Worm (Caenorhabditis elegans) whole organism, L2 larva: ENCODE data around the gene scl-8.
A peak's percentile ranks its signal among the peaks of the same experiment; 100 is the strongest.

Experiments
- F13H6.1 ChIP-seq: sonication (generic microtip); optimal IDR thresholded peaks from 2 replicates; lab custom pipeline; 2016; ENCODE audit warnings: missing genetic modification characterization, missing compliant biosample characterization
- R02D3.7 ChIP-seq: fragments of 150-350 bp; optimal IDR thresholded peaks from 2 replicates; lab custom pipeline; 2014; ENCODE audit warnings: missing biosample characterization, missing genetic modification characterization
- alr-1 ChIP-seq: fragments of 150-350 bp; optimal IDR thresholded peaks from 2 replicates; lab custom pipeline; 2014; ENCODE audit warnings: missing biosample characterization, missing genetic modification characterization
- blmp-1 ChIP-seq: sonication (generic microtip); optimal IDR thresholded peaks from 2 replicates; lab custom pipeline; 2017; ENCODE audit warnings: missing genetic modification characterization, mild to moderate bottlenecking, missing compliant biosample characterization, antibody characterized with exemption, moderate library complexity; ENCODE audit not compliant: insufficient read depth
- ceh-16 ChIP-seq: fragments of 150-350 bp; optimal IDR thresholded peaks from 2 replicates; lab custom pipeline; 2014; ENCODE audit warnings: missing biosample characterization, missing genetic modification characterization
- crh-2 ChIP-seq: sonication (generic microtip); optimal IDR thresholded peaks from 2 replicates; lab custom pipeline; 2017; ENCODE audit warnings: missing biosample characterization, missing genetic modification characterization
- dmd-4 ChIP-seq: sonication (generic microtip); optimal IDR thresholded peaks from 2 replicates; lab custom pipeline; 2017; ENCODE audit warnings: missing biosample characterization, missing genetic modification characterization
- egl-27 ChIP-seq: sonication (generic microtip); optimal IDR thresholded peaks from 3 replicates; lab custom pipeline; 2017; ENCODE audit warnings: missing biosample characterization, missing genetic modification reagents, missing genetic modification characterization
- elt-1 ChIP-seq: fragments of 150-350 bp; optimal IDR thresholded peaks from 2 replicates; lab custom pipeline; 2014; ENCODE audit warnings: missing biosample characterization, missing genetic modification characterization
- elt-3 ChIP-seq: sonication (generic microtip); optimal IDR thresholded peaks from 2 replicates; lab custom pipeline; 2017; ENCODE audit warnings: missing biosample characterization, missing genetic modification characterization
- fos-1 ChIP-seq: fragments of 150-350 bp; optimal IDR thresholded peaks from 2 replicates; lab custom pipeline; 2014; ENCODE audit warnings: missing biosample characterization, missing genetic modification characterization
- gmeb-1 ChIP-seq: fragments of 150-350 bp; optimal IDR thresholded peaks from 2 replicates; lab custom pipeline; 2014; ENCODE audit warnings: missing biosample characterization, missing genetic modification characterization
- lin-11 ChIP-seq: fragments of 150-350 bp; sonication (generic microtip); optimal IDR thresholded peaks from 2 replicates; lab custom pipeline; 2014; ENCODE audit warnings: missing biosample characterization, missing genetic modification characterization, inconsistent platforms, mixed read lengths
- lin-13 ChIP-seq: fragments of 150-350 bp; optimal IDR thresholded peaks from 2 replicates; lab custom pipeline; 2014; ENCODE audit warnings: missing biosample characterization, missing genetic modification reagents, missing genetic modification characterization
- lin-39 ChIP-seq: fragments of 150-350 bp; optimal IDR thresholded peaks from 2 replicates; lab custom pipeline; 2014; ENCODE audit warnings: missing biosample characterization, missing genetic modification reagents, missing genetic modification characterization
- lsy-2 ChIP-seq, 2 experiments: fragments of 150-350 bp in 1 of 2; sonication (generic microtip) in 1 of 2; optimal IDR thresholded peaks; 2 replicates each; lab custom pipeline; 2014 to 2017; ENCODE audit warnings: missing biosample characterization in 2 of 2, missing genetic modification characterization in 2 of 2
- mab-5 ChIP-seq: fragments of 150-350 bp; optimal IDR thresholded peaks from 2 replicates; lab custom pipeline; 2014; ENCODE audit warnings: missing biosample characterization, missing genetic modification characterization
- mbf-1 ChIP-seq: sonication (generic microtip); optimal IDR thresholded peaks from 2 replicates; lab custom pipeline; 2017; ENCODE audit warnings: missing biosample characterization, missing genetic modification characterization
- nhr-11 ChIP-seq: fragments of 150-350 bp; optimal IDR thresholded peaks from 2 replicates; lab custom pipeline; 2014; ENCODE audit warnings: missing biosample characterization, missing genetic modification characterization
- nhr-12 ChIP-seq: fragments of 150-350 bp; optimal IDR thresholded peaks from 2 replicates; lab custom pipeline; 2014; ENCODE audit warnings: missing biosample characterization, missing genetic modification characterization
- nhr-129 ChIP-seq: fragments of 150-350 bp; optimal IDR thresholded peaks from 2 replicates; lab custom pipeline; 2014; ENCODE audit warnings: missing biosample characterization, missing genetic modification characterization
- nhr-21 ChIP-seq: fragments of 150-350 bp; optimal IDR thresholded peaks from 2 replicates; lab custom pipeline; 2014; ENCODE audit warnings: missing biosample characterization, missing genetic modification characterization
- nhr-23 ChIP-seq: fragments of 150-350 bp; optimal IDR thresholded peaks from 2 replicates; lab custom pipeline; 2014; ENCODE audit warnings: missing biosample characterization, missing genetic modification reagents, missing genetic modification characterization
- nhr-25 ChIP-seq: fragments of 150-350 bp; sonication (generic microtip); optimal IDR thresholded peaks from 3 replicates; lab custom pipeline; 2014; ENCODE audit warnings: missing biosample characterization, missing genetic modification characterization
- peb-1 ChIP-seq: fragments of 150-350 bp; optimal IDR thresholded peaks from 2 replicates; lab custom pipeline; 2014; ENCODE audit warnings: missing biosample characterization, missing genetic modification characterization
- sma-3 ChIP-seq: sonication (generic microtip); optimal IDR thresholded peaks from 2 replicates; lab custom pipeline; 2016; ENCODE audit warnings: missing genetic modification reagents, missing genetic modification characterization, missing compliant biosample characterization
- sma-9 ChIP-seq, 2 experiments: fragments of 150-350 bp in 1 of 2; sonication (generic microtip) in 1 of 2; optimal IDR thresholded peaks; 2 replicates each; lab custom pipeline; 2014 to 2016; ENCODE audit warnings: missing genetic modification characterization in 2 of 2, mild to moderate bottlenecking in 1 of 2, missing biosample characterization in 1 of 2, missing compliant biosample characterization in 1 of 2, missing genetic modification reagents in 1 of 2, moderate library complexity in 1 of 2
- snpc-4 ChIP-seq: fragments of 150-350 bp; optimal IDR thresholded peaks from 2 replicates; lab custom pipeline; 2014; ENCODE audit warnings: missing biosample characterization, missing genetic modification characterization
- unc-39 ChIP-seq: fragments of 150-350 bp; optimal IDR thresholded peaks from 2 replicates; lab custom pipeline; 2014; ENCODE audit warnings: missing biosample characterization, missing genetic modification characterization
- unc-62 ChIP-seq: fragments of 150-350 bp; optimal IDR thresholded peaks from 2 replicates; lab custom pipeline; 2014; ENCODE audit warnings: missing biosample characterization, missing genetic modification reagents, missing genetic modification characterization
- ztf-11 ChIP-seq: sonication (generic microtip); optimal IDR thresholded peaks from 2 replicates; lab custom pipeline; 2017; ENCODE audit warnings: missing biosample characterization, missing genetic modification characterization
- ztf-4 ChIP-seq: fragments of 150-350 bp; optimal IDR thresholded peaks from 2 replicates; lab custom pipeline; 2014; ENCODE audit warnings: missing biosample characterization, missing genetic modification characterization

scl-8 gene

DNA sequence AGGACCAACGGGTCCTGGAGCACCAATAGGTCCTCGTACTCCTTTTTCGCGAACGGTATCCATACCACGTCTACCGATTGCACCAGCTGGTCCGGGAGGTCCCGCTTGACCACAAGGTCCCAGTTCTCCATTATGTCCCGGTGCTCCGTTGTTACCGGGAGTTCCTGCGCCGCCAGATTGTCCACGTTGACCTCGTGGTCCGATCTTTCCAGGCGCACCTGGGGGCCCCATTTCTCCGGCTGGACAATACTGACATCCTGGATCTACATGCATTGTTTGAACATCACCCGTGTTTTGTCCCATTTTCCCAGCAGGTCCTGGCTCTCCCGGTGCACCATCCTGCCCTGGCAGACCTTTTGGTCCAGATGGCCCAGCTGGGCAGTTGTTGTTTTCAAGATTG lies 5.5 kb upstream of the scl-8 start:
- TF ChIP-seq lin-13 (GFP tag; lab: Kevin White, UChicago), result no peak

DNA sequence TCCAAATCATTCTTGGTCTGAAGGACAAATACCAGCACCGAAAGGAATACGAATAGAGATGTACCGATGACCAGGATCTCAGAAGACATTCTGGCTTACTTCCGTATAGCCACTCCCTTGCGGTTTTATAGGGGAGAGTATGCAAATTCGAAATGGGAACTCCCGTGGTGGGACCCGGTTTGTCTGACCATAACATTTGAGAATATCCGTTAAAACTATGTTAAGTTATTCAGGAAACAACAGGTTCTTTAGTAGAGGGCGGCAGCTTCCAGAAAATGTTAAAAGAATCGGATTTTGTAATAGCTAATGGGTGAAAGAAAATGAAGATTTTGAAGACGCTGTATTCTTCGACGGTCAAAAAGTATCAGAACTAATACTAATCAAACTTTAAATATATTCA lies 4.3 kb upstream of the scl-8 start, which contains the start of gene col-131:
col-131 (minus strand) TSS at position 101 of the 400 bp plus-strand sequence.
- TF ChIP-seq gmeb-1 (tag; lab: Kevin White, UChicago), result no peak
- no peak for TF ChIP-seq elt-1 (tag; lab: Kevin White, UChicago)
- no peak for TF ChIP-seq F13H6.1 (tag; lab: Kevin White, UChicago)
- TF ChIP-seq nhr-23 (tag; lab: Kevin White, UChicago), result no peak
- no peak for TF ChIP-seq unc-39 (tag; lab: Kevin White, UChicago)
- no peak for TF ChIP-seq lin-39 (tag; lab: Kevin White, UChicago)
- TF ChIP-seq sma-9 (GFP tag; optimal IDR thresholded peaks at IDR 0.05; lab: Kevin White, UChicago), result no peak
- TF ChIP-seq sma-9 (tag; optimal IDR thresholded peaks at IDR 0.05; lab: Kevin White, UChicago), result no peak
- no peak for TF ChIP-seq lsy-2 (tag; optimal IDR thresholded peaks at IDR 0.05; lab: Kevin White, UChicago)
- no peak for TF ChIP-seq lin-11
- TF ChIP-seq alr-1 (tag; lab: Kevin White, UChicago), result no peak
- TF ChIP-seq ztf-4 (tag; lab: Kevin White, UChicago), result no peak
- TF ChIP-seq, all 48 proteins: peak for 0

DNA sequence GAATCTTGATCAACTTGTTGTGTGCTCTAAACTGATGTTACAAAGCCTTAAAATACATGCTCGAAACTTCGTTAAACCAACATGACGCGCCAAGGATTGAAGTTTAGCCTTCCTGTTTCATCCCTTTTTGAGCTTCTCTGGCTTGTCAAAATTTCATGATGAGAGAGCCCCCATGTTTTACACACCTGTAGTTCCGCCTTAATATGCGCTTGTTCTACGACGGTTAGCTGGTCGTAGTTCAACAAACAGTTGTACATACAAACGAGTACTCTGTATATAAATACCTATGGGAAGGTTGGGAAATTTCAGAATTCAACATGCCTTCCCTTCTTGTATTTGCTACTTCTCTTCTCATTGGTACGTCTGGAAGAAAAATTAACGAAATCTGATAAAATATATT lies 3.1 kb upstream of the scl-8 start, which contains the start of gene scl-6:
scl-6 (plus strand) TSS at position 301 of the 400 bp plus-strand sequence.
- TF ChIP-seq alr-1 (tag; lab: Kevin White, UChicago) (no peak), ceh-16 (tag; lab: Kevin White, UChicago) (no peak)

DNA sequence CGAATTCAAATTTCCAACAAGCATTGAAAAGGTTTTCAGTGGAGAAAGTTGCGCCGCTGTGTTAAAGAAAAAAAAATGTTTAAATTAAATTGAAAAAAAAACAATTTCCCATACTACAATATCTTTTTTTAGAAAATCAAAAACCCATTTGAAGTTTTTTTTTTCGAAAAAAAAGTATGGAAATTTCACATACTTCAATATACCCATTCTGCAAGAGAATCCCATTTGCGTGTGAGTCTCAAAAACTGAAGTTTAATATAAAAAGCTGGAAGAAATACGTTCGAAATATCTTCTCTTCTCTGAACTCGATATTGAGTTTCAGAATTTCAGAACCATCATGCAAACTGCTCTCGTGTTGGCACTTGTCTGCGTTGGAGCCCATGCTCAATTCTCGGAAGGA lies 1.4 kb upstream of the scl-8 start, which contains the start of gene scl-7:
scl-7 (plus strand) TSS at position 301 of the 400 bp plus-strand sequence.
- TF ChIP-seq lsy-2 (tag; optimal IDR thresholded peaks at IDR 0.05; lab: Kevin White, UChicago), result no peak
- TF ChIP-seq R02D3.7, result no peak
- no peak for TF ChIP-seq nhr-25 (tag; lab: Kevin White, UChicago)
- no peak for TF ChIP-seq snpc-4
- TF ChIP-seq peb-1 (tag; lab: Kevin White, UChicago), result no peak
- TF ChIP-seq mbf-1, result no peak
- TF ChIP-seq dmd-4 (tag; lab: Kevin White, UChicago), result no peak
- TF ChIP-seq lin-39 (tag; lab: Kevin White, UChicago), result no peak
- TF ChIP-seq elt-3 (tag; lab: Kevin White, UChicago), result no peak

DNA sequence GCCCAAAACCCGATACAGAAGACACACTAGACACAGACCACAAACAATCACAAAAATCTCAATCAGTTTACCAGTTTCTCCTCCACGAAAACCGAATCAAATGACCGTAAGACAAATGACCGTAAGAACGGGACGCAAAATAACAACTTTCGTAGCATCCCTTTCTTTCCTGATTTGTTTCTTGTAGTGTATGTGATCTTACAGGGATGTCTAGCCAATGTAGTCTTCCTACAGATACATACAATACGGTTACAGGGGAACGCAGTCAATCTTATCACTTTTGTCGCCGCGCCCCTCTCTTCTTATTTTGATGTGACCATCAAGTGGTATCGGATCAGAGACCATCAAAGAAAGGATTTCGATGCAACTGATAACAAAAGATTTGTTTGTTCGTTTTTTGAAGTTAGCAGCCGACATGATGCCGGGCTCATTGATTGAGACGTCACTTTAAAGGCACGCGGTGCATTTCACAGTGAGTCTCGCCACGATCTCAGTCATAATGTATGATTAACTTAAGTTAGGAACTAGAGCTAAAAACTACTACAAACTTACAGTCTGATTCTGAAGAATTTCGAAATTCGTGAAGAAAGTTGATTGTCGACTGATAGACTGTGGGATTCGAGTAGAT lies 4.2 kb downstream of the scl-8 start:
- TF ChIP-seq F13H6.1 (tag; lab: Kevin White, UChicago) (no peak), nhr-129 (tag; lab: Kevin White, UChicago) (peak; percentile 80), unc-39 (tag; lab: Kevin White, UChicago) (no peak), fos-1 (tag; lab: Kevin White, UChicago) (peak; percentile 30), gmeb-1 (tag; lab: Kevin White, UChicago) (peak; percentile 6), sma-3 (GFP tag; lab: Kevin White, UChicago) (peak; percentile 57), unc-62 (GFP tag; lab: Kevin White, UChicago) (no peak), nhr-25 (tag; lab: Kevin White, UChicago) (peak; percentile 26), blmp-1 (tag; lab: Kevin White, UChicago) (peak; percentile 33), nhr-21 (tag; lab: Kevin White, UChicago) (peak; percentile 48), crh-2 (no peak), nhr-11 (no peak), mab-5 (no peak), ztf-11 (tag; lab: Kevin White, UChicago) (no peak), egl-27 (tag; lab: Kevin White, UChicago) (no peak), nhr-12 (tag; lab: Kevin White, UChicago) (no peak), lin-11 (no peak), sma-9 (GFP tag; optimal IDR thresholded peaks at IDR 0.05; lab: Kevin White, UChicago) (peak; percentile 78), sma-9 (tag; optimal IDR thresholded peaks at IDR 0.05; lab: Kevin White, UChicago) (no peak), R02D3.7 (no peak)
- TF ChIP-seq, all 48 proteins: peak for 8
